Fruit fly (Drosophila melanogaster) whole organism, prepupa: ENCODE data around the gene Rpn11.
A peak's percentile ranks its signal among the peaks of the same experiment; 100 is the strongest.

ENCODE experiments used
- Blimp-1 ChIP-seq: fragments of 200-800 bp; sonication (Bioruptor generic); optimal IDR thresholded peaks from 3 replicates; lab custom pipeline; 2017; ENCODE audit warnings: missing biosample characterization, missing genetic modification characterization, mild to moderate bottlenecking, moderate library complexity, missing genetic modification reagents
- CG10631 ChIP-seq: fragments of 200-800 bp; sonication (Bioruptor generic); optimal IDR thresholded peaks from 2 replicates; lab custom pipeline; 2016; ENCODE audit warnings: missing biosample characterization, missing genetic modification characterization
- CG10669 ChIP-seq: fragments of 200-800 bp; sonication (Bioruptor generic); optimal IDR thresholded peaks from 3 replicates; lab custom pipeline; 2018; ENCODE audit warnings: missing biosample characterization, mild to moderate bottlenecking, missing genetic modification characterization, moderate library complexity
- CG11294 ChIP-seq: fragments of 200-800 bp; sonication (Bioruptor generic); IDR thresholded peaks from 2 replicates; pipeline ENCODE4 v1.3.6; 2022; ENCODE audit warnings: missing biosample characterization, missing genetic modification characterization
- CG11762 ChIP-seq: fragments of 200-800 bp; sonication (Bioruptor generic); optimal IDR thresholded peaks from 3 replicates; lab custom pipeline; 2016; ENCODE audit warnings: missing biosample characterization, missing genetic modification characterization; ENCODE audit not compliant: insufficient read depth
- CG15336 ChIP-seq: fragments of 200-800 bp; sonication (Bioruptor generic); IDR thresholded peaks from 2 replicates; pipeline ENCODE4 v1.3.6; 2022; ENCODE audit warnings: missing biosample characterization, missing genetic modification characterization
- CG1621 ChIP-seq: fragments of 200-800 bp; sonication (Bioruptor generic); optimal IDR thresholded peaks from 3 replicates; lab custom pipeline; 2018; ENCODE audit warnings: missing biosample characterization, mild to moderate bottlenecking, missing genetic modification characterization
- CG16779 ChIP-seq: fragments of 200-800 bp; sonication (Bioruptor generic); optimal IDR thresholded peaks from 3 replicates; lab custom pipeline; 2017; ENCODE audit warnings: missing biosample characterization, mild to moderate bottlenecking, missing genetic modification characterization
- CG3032 ChIP-seq: fragments of 200-800 bp; optimal IDR thresholded peaks from 2 replicates; lab custom pipeline; 2019; ENCODE audit warnings: missing biosample characterization, mild to moderate bottlenecking, missing genetic modification characterization, moderate library complexity
- CG31627 ChIP-seq: fragments of 200-800 bp; sonication (Bioruptor generic); optimal IDR thresholded peaks from 3 replicates; lab custom pipeline; 2016; ENCODE audit warnings: missing biosample characterization, missing genetic modification characterization
- CG32006 ChIP-seq: fragments of 200-800 bp; sonication (Bioruptor generic); optimal IDR thresholded peaks from 3 replicates; lab custom pipeline; 2017; ENCODE audit warnings: missing biosample characterization, mild to moderate bottlenecking, missing genetic modification characterization
- CG6163 ChIP-seq: fragments of 200-800 bp; sonication (Bioruptor generic); IDR thresholded peaks from 3 replicates; pipeline ENCODE4 v1.3.6; 2022; ENCODE audit warnings: missing biosample characterization, missing genetic modification characterization
- CG7368 ChIP-seq: fragments of 200-800 bp; sonication (Bioruptor generic); optimal IDR thresholded peaks from 3 replicates; lab custom pipeline; 2016; ENCODE audit warnings: missing biosample characterization, missing genetic modification characterization
- CG8319 ChIP-seq: fragments of 200-800 bp; sonication (Bioruptor generic); optimal IDR thresholded peaks from 3 replicates; lab custom pipeline; 2016; ENCODE audit warnings: missing biosample characterization, missing genetic modification characterization
- CG8632 ChIP-seq: fragments of 200-800 bp; sonication (Bioruptor generic); optimal IDR thresholded peaks from 3 replicates; lab custom pipeline; 2016; ENCODE audit warnings: missing biosample characterization, missing genetic modification characterization
- Eip75B ChIP-seq: fragments of 200-800 bp; sonication (Bioruptor generic); optimal IDR thresholded peaks from 3 replicates; lab custom pipeline; 2016; ENCODE audit warnings: missing biosample characterization, missing genetic modification characterization
- Eip78C ChIP-seq: fragments of 200-800 bp; sonication (Bioruptor generic); peaks from one replicate; lab custom pipeline; 2016; ENCODE audit warnings: missing biosample characterization, missing genetic modification characterization
- Eip93F ChIP-seq: fragments of 200-800 bp; sonication (Bioruptor generic); optimal IDR thresholded peaks from 2 replicates; lab custom pipeline; 2016; ENCODE audit warnings: missing biosample characterization, mild to moderate bottlenecking, missing genetic modification characterization
- Ets21C ChIP-seq: fragments of 200-800 bp; sonication (Bioruptor generic); optimal IDR thresholded peaks from 3 replicates; lab custom pipeline; 2016; ENCODE audit warnings: missing biosample characterization, missing genetic modification characterization
- Ets96B ChIP-seq: fragments of 200-800 bp; optimal IDR thresholded peaks from 2 replicates; lab custom pipeline; 2019; ENCODE audit warnings: missing biosample characterization, mild to moderate bottlenecking, missing genetic modification characterization, moderate library complexity
- Gug ChIP-seq: fragments of 200-800 bp; sonication (Bioruptor generic); IDR thresholded peaks from 2 replicates; pipeline ENCODE4 v1.3.6; 2022; ENCODE audit warnings: missing biosample characterization, missing genetic modification characterization
- Hr38 ChIP-seq: sonication (Bioruptor generic); optimal IDR thresholded peaks from 2 replicates; lab custom pipeline; 2016; ENCODE audit warnings: missing biosample characterization, missing genetic modification characterization
- Hr39 ChIP-seq: fragments of 200-800 bp; sonication (Bioruptor generic); optimal IDR thresholded peaks from 2 replicates; lab custom pipeline; 2016; ENCODE audit warnings: missing biosample characterization, missing genetic modification characterization
- Hr4 ChIP-seq: fragments of 200-800 bp; sonication (Bioruptor generic); optimal IDR thresholded peaks from 3 replicates; lab custom pipeline; 2016; ENCODE audit warnings: missing biosample characterization, missing genetic modification characterization
- Met ChIP-seq: fragments of 200-800 bp; sonication (Bioruptor generic); optimal IDR thresholded peaks from 3 replicates; lab custom pipeline; 2016; ENCODE audit warnings: missing biosample characterization, missing genetic modification characterization
- OdsH ChIP-seq: fragments of 200-800 bp; sonication (Bioruptor generic); optimal IDR thresholded peaks from 3 replicates; lab custom pipeline; 2016; ENCODE audit warnings: missing biosample characterization, missing genetic modification characterization
- Smox ChIP-seq: fragments of 200-800 bp; sonication (Bioruptor generic); optimal IDR thresholded peaks from 3 replicates; lab custom pipeline; 2016; ENCODE audit warnings: missing biosample characterization, missing genetic modification characterization
- Sox102F ChIP-seq: fragments of 200-800 bp; sonication (Bioruptor generic); optimal IDR thresholded peaks from 2 replicates; lab custom pipeline; 2016; ENCODE audit warnings: missing biosample characterization, mild to moderate bottlenecking, missing genetic modification characterization
- Sox14 ChIP-seq: fragments of 200-800 bp; sonication (Bioruptor generic); optimal IDR thresholded peaks from 3 replicates; lab custom pipeline; 2016; ENCODE audit warnings: missing biosample characterization, missing genetic modification characterization
- Sox15 ChIP-seq: fragments of 200-800 bp; sonication (Bioruptor generic); optimal IDR thresholded peaks from 3 replicates; lab custom pipeline; 2016; ENCODE audit warnings: missing biosample characterization, missing genetic modification characterization
- achi ChIP-seq: fragments of 200-800 bp; sonication (Bioruptor generic); optimal IDR thresholded peaks from 3 replicates; lab custom pipeline; 2016; ENCODE audit warnings: missing biosample characterization, missing genetic modification characterization
- acj6 ChIP-seq: fragments of 200-800 bp; sonication (Bioruptor generic); optimal IDR thresholded peaks from 3 replicates; lab custom pipeline; 2016; ENCODE audit warnings: missing biosample characterization, missing genetic modification characterization
- cyc ChIP-seq: fragments of 200-800 bp; sonication (Bioruptor generic); optimal IDR thresholded peaks from 3 replicates; lab custom pipeline; 2016; ENCODE audit warnings: missing biosample characterization, missing genetic modification characterization
- dac ChIP-seq: fragments of 200-800 bp; sonication (Bioruptor generic); optimal IDR thresholded peaks from 2 replicates; lab custom pipeline; 2017; ENCODE audit warnings: missing biosample characterization, mild to moderate bottlenecking, missing genetic modification characterization
- dsx ChIP-seq: fragments of 200-800 bp; optimal IDR thresholded peaks from 3 replicates; lab custom pipeline; 2019; ENCODE audit warnings: missing biosample characterization, mild to moderate bottlenecking, missing genetic modification characterization, moderate library complexity; ENCODE audit not compliant: poor library complexity, severe bottlenecking
- eg ChIP-seq: fragments of 200-800 bp; sonication (Bioruptor generic); IDR thresholded peaks from 3 replicates; pipeline ENCODE4 v1.3.6; 2022; ENCODE audit warnings: missing biosample characterization, missing genetic modification characterization
- esn ChIP-seq: fragments of 200-800 bp; sonication (Bioruptor generic); optimal IDR thresholded peaks from 2 replicates; lab custom pipeline; 2016; ENCODE audit warnings: missing biosample characterization, mild to moderate bottlenecking, missing genetic modification characterization, moderate library complexity
- fd59A ChIP-seq: fragments of 200-800 bp; sonication (Bioruptor generic); optimal IDR thresholded peaks from 2 replicates; lab custom pipeline; 2017; ENCODE audit warnings: missing biosample characterization, mild to moderate bottlenecking, missing genetic modification characterization, missing genetic modification reagents
- fd85E ChIP-seq: fragments of 200-800 bp; sonication (Bioruptor generic); optimal IDR thresholded peaks from 3 replicates; lab custom pipeline; 2016; ENCODE audit warnings: missing biosample characterization, missing genetic modification characterization
- fkh ChIP-seq: fragments of 200-800 bp; sonication (Bioruptor generic); optimal IDR thresholded peaks from 3 replicates; lab custom pipeline; 2017; ENCODE audit warnings: missing biosample characterization, mild to moderate bottlenecking, missing genetic modification characterization, moderate library complexity
- lz ChIP-seq: fragments of 200-800 bp; sonication (Bioruptor generic); optimal IDR thresholded peaks from 3 replicates; lab custom pipeline; 2016; ENCODE audit warnings: missing biosample characterization, missing genetic modification characterization
- net ChIP-seq: fragments of 200-800 bp; sonication (Bioruptor generic); optimal IDR thresholded peaks from 3 replicates; lab custom pipeline; 2016; ENCODE audit warnings: missing biosample characterization, missing genetic modification characterization
- pdm3 ChIP-seq: fragments of 200-800 bp; sonication (Bioruptor generic); optimal IDR thresholded peaks from 3 replicates; lab custom pipeline; 2016; ENCODE audit warnings: missing biosample characterization, missing genetic modification characterization
- salr ChIP-seq, 2 experiments: fragments of 200-800 bp; sonication (Bioruptor generic); optimal IDR thresholded peaks; 3 replicates each; lab custom pipeline; 2016 to 2018; ENCODE audit warnings: missing biosample characterization in 2 of 2, missing genetic modification characterization in 2 of 2, mild to moderate bottlenecking in 1 of 2
- spab ChIP-seq: fragments of 200-800 bp; sonication (Bioruptor generic); optimal IDR thresholded peaks from 2 replicates; lab custom pipeline; 2017; ENCODE audit warnings: missing biosample characterization, mild to moderate bottlenecking, missing genetic modification characterization, missing genetic modification reagents
- ss ChIP-seq, 2 experiments: fragments of 200-800 bp; sonication (Bioruptor generic); optimal IDR thresholded peaks; 2 replicates in 1 of 2; 3 replicates in 1 of 2; lab custom pipeline; 2017 to 2018; ENCODE audit warnings: mild to moderate bottlenecking in 2 of 2, missing biosample characterization in 2 of 2, missing genetic modification characterization in 2 of 2, moderate library complexity in 1 of 2
- svp ChIP-seq: fragments of 200-800 bp; sonication (Bioruptor generic); peaks from one replicate; lab custom pipeline; 2016; ENCODE audit warnings: missing biosample characterization, missing genetic modification characterization
- vri ChIP-seq: fragments of 200-800 bp; sonication (Bioruptor generic); optimal IDR thresholded peaks from 3 replicates; lab custom pipeline; 2016; ENCODE audit warnings: missing biosample characterization, mild to moderate bottlenecking, missing genetic modification characterization

The Rpn11 gene

dm6 chr2L:5052994-5053393 lies 6.6 kb downstream of the Rpn11 start, which contains the start of gene eIF3h:
TSS of gene eIF3h (minus strand) at chr2L:5053094.
- TF ChIP-seq CG7368 (GFP tag; lab: Kevin White, UChicago) (no peak), CG6163 (GFP tag; lab: Robert Waterston, UW) (no peak), CG10631 (no peak), CG11294 (GFP tag; lab: Robert Waterston, UW) (no peak), CG1621 (tag; lab: Kevin White, UChicago) (no peak), Eip93F (GFP tag; lab: Kevin White, UChicago) (no peak), OdsH (GFP tag; lab: Kevin White, UChicago) (no peak), CG11762 (GFP tag; lab: Kevin White, UChicago) (no peak), Smox (no peak), CG8632 (GFP tag; lab: Kevin White, UChicago) (no peak)

dm6 chr2L:5052367-5052914 lies 7.1 kb downstream of the Rpn11 start, which contains the start of gene senju:
TSS of gene senju (plus strand) at chr2L:5052843.
- peak; percentile 83 for TF ChIP-seq CG7368 (GFP tag; lab: Kevin White, UChicago)
- TF ChIP-seq vri: peak; percentile 85
- TF ChIP-seq Ets96B (tag; lab: Kevin White, UChicago): peak; percentile 77
- TF ChIP-seq eg: peak; percentile 91
- TF ChIP-seq Gug (GFP tag; lab: Robert Waterston, UW): peak; percentile 61
- TF ChIP-seq CG8632 (GFP tag; lab: Kevin White, UChicago): peak; percentile 80
- TF ChIP-seq CG10631: peak; percentile 85
- TF ChIP-seq salr (GFP tag; optimal IDR thresholded peaks at IDR 0.05; lab: Kevin White, UChicago): peak; percentile 66 to 67
- peak; percentile 91 for TF ChIP-seq Sox14
- TF ChIP-seq CG32006 (GFP tag; lab: Kevin White, UChicago): peak; percentile 86
- peak; percentile 84 for TF ChIP-seq Hr39 (GFP tag; lab: Kevin White, UChicago)
- peak; percentile 86 for TF ChIP-seq Sox102F (GFP tag; lab: Kevin White, UChicago)
- peak; percentile 92 for TF ChIP-seq CG6163 (GFP tag; lab: Robert Waterston, UW)
- peak; percentile 59 for TF ChIP-seq dsx (GFP tag; lab: Kevin White, UChicago)
- TF ChIP-seq esn (GFP tag; lab: Kevin White, UChicago): peak; percentile 92
- peak; percentile 71 to 73 for TF ChIP-seq ss (GFP tag; optimal IDR thresholded peaks at IDR 0.05; lab: Kevin White, UChicago)
- TF ChIP-seq spab (GFP tag; lab: Kevin White, UChicago): peak; percentile 75
- TF ChIP-seq CG11762 (GFP tag; lab: Kevin White, UChicago): peak; percentile 75
- TF ChIP-seq svp (GFP tag; lab: Kevin White, UChicago): peak; percentile 93
- TF ChIP-seq CG8319: peak; percentile 80
- TF ChIP-seq CG16779: peak; percentile 58
- TF ChIP-seq cyc: peak; percentile 84
- TF ChIP-seq CG15336: peak; percentile 84
- peak; percentile 82 for TF ChIP-seq Ets21C
- TF ChIP-seq dac: peak; percentile 80
- TF ChIP-seq Smox: peak; percentile 84
- TF ChIP-seq net (GFP tag; lab: Kevin White, UChicago): peak; percentile 90
- TF ChIP-seq fd59A (GFP tag; lab: Kevin White, UChicago): peak; percentile 57
- TF ChIP-seq Met (GFP tag; lab: Kevin White, UChicago): peak; percentile 87
- TF ChIP-seq Blimp-1 (GFP tag; lab: Kevin White, UChicago): peak; percentile 48
- TF ChIP-seq Eip78C (GFP tag; lab: Kevin White, UChicago): peak; percentile 95
- peak; percentile 83 for TF ChIP-seq Eip75B (GFP tag; lab: Kevin White, UChicago)
- peak; percentile 73 for TF ChIP-seq Sox15
- peak; percentile 90 for TF ChIP-seq pdm3 (GFP tag; lab: Kevin White, UChicago)
- TF ChIP-seq Hr4 (GFP tag; lab: Kevin White, UChicago): peak; percentile 89
- peak; percentile 83 for TF ChIP-seq fkh (GFP tag; lab: Kevin White, UChicago)
- TF ChIP-seq Hr38 (GFP tag; lab: Kevin White, UChicago): peak; percentile 29
- TF ChIP-seq CG10669 (GFP tag; lab: Kevin White, UChicago): peak; percentile 79
- TF ChIP-seq achi (GFP tag; lab: Kevin White, UChicago): peak; percentile 86
- peak; percentile 76 for TF ChIP-seq fd85E (GFP tag; lab: Kevin White, UChicago)
- peak; percentile 86 for TF ChIP-seq acj6 (GFP tag; lab: Kevin White, UChicago)
- peak; percentile 68 for TF ChIP-seq CG3032 (tag; lab: Kevin White, UChicago)
- peak; percentile 89 for TF ChIP-seq lz (GFP tag; lab: Kevin White, UChicago)
- TF ChIP-seq OdsH (GFP tag; lab: Kevin White, UChicago): peak; percentile 88
- TF ChIP-seq CG31627 (GFP tag; lab: Kevin White, UChicago): peak; percentile 89
